In genomic region chrX:16205880-16206279, ce11 we compare ENCODE assay signal across 2 worm cellular contexts.
TF ChIP-seq lines count a peak whose summit lies in the region.

No protein-coding gene starts in this region.

TF ChIP-seq in whole organism, L2 larva, 48 proteins besides CTCF, POLR2A, EP300 and RAD21 (continued from another document):
- TF ChIP-seq zag-1 (tag; optimal IDR thresholded peaks at IDR 0.05; lab: Kevin White, UChicago), result peak; percentile 28
- TF ChIP-seq sem-4 (tag; optimal IDR thresholded peaks at IDR 0.05; lab: Kevin White, UChicago), result peak; percentile 27
- no peak for TF ChIP-seq ceh-82 (tag; optimal IDR thresholded peaks at IDR 0.05; lab: Kevin White, UChicago)
- TF ChIP-seq nhr-6 (tag; optimal IDR thresholded peaks at IDR 0.05; lab: Kevin White, UChicago), result peak; percentile 77
- peak; percentile 25 for TF ChIP-seq sma-9 (GFP tag; optimal IDR thresholded peaks at IDR 0.05; lab: Kevin White, UChicago)
- TF ChIP-seq sma-9 (tag; optimal IDR thresholded peaks at IDR 0.05; lab: Kevin White, UChicago), result no peak
- no peak for TF ChIP-seq blmp-1 (tag; optimal IDR thresholded peaks at IDR 0.05; lab: Kevin White, UChicago; ENCODE audit: insufficient read depth)
- peak; percentile 43 for TF ChIP-seq fos-1 (tag; optimal IDR thresholded peaks at IDR 0.05; lab: Kevin White, UChicago)
- TF ChIP-seq alr-1 (tag; optimal IDR thresholded peaks at IDR 0.05; lab: Kevin White, UChicago), result no peak
- peak; percentile 67 for TF ChIP-seq snpc-4 (tag; optimal IDR thresholded peaks at IDR 0.05; lab: Kevin White, UChicago)
- TF ChIP-seq ama-1 (optimal IDR thresholded peaks at IDR 0.05; lab: Kevin White, UChicago), result no peak
- TF ChIP-seq R02D3.7 (tag; optimal IDR thresholded peaks at IDR 0.05; lab: Kevin White, UChicago), result no peak
- TF ChIP-seq ztf-4 (tag; optimal IDR thresholded peaks at IDR 0.05; lab: Kevin White, UChicago), result peak; percentile 22
- peak; percentile 66 for TF ChIP-seq lin-13 (GFP tag; optimal IDR thresholded peaks at IDR 0.05; lab: Kevin White, UChicago)
- peak; percentile 95 for TF ChIP-seq unc-55 (GFP tag; optimal IDR thresholded peaks at IDR 0.05; lab: Kevin White, UChicago)
- peak; percentile 49 for TF ChIP-seq nhr-25 (tag; optimal IDR thresholded peaks at IDR 0.05; lab: Kevin White, UChicago)
- no peak for TF ChIP-seq peb-1 (tag; optimal IDR thresholded peaks at IDR 0.05; lab: Kevin White, UChicago)
- TF ChIP-seq nhr-237 (tag; optimal IDR thresholded peaks at IDR 0.05; lab: Kevin White, UChicago), result no peak

TF ChIP-seq in whole organism, L4 larva, 104 proteins besides CTCF, POLR2A, EP300 and RAD21 (continued from another document):
- TF ChIP-seq lin-13 (GFP tag; optimal IDR thresholded peaks at IDR 0.05; lab: Kevin White, UChicago), result peak; percentile 9
- peak; percentile 32 for TF ChIP-seq dpl-1 (GFP tag; optimal IDR thresholded peaks at IDR 0.05; lab: Kevin White, UChicago)
- TF ChIP-seq unc-39 (tag; optimal IDR thresholded peaks at IDR 0.05; lab: Kevin White, UChicago), result no peak
- peak; percentile 63 for TF ChIP-seq dve-1 (tag; optimal IDR thresholded peaks at IDR 0.05; lab: Kevin White, UChicago; ENCODE audit: insufficient read depth)
- no peak for TF ChIP-seq lin-39 (tag; optimal IDR thresholded peaks at IDR 0.05; lab: Kevin White, UChicago)
- peak; percentile 36 for TF ChIP-seq spr-3 (GFP tag; optimal IDR thresholded peaks at IDR 0.05; lab: Kevin White, UChicago)
- peak; percentile 67 for TF ChIP-seq jun-1 (tag; optimal IDR thresholded peaks at IDR 0.05; lab: Kevin White, UChicago)
- peak; percentile 90 for TF ChIP-seq nhr-77 (tag; optimal IDR thresholded peaks at IDR 0.05; lab: Kevin White, UChicago)
- TF ChIP-seq nhr-102 (tag; optimal IDR thresholded peaks at IDR 0.05; lab: Kevin White, UChicago), result peak; percentile 90
- peak; percentile 74 for TF ChIP-seq hlh-11 (tag; optimal IDR thresholded peaks at IDR 0.05; lab: Kevin White, UChicago)
- TF ChIP-seq hlh-30 (tag; optimal IDR thresholded peaks at IDR 0.05; lab: Kevin White, UChicago; ENCODE audit: insufficient read depth), result peak; percentile 72
- no peak for TF ChIP-seq R02D3.7 (tag; optimal IDR thresholded peaks at IDR 0.05; lab: Kevin White, UChicago)
- peak in 1 of 2 experiments; percentile 29 for TF ChIP-seq mdl-1 (tag; optimal IDR thresholded peaks at IDR 0.05; lab: Kevin White, UChicago)
- TF ChIP-seq nhr-111 (GFP tag; optimal IDR thresholded peaks at IDR 0.05; lab: Kevin White, UChicago), result no peak
- peak; percentile 33 for TF ChIP-seq zip-2 (tag; optimal IDR thresholded peaks at IDR 0.05; lab: Kevin White, UChicago)
- TF ChIP-seq F10B5.3 (tag; optimal IDR thresholded peaks at IDR 0.05; lab: Kevin White, UChicago), result peak; percentile 90
- peak; percentile 68 for TF ChIP-seq ceh-28 (tag; optimal IDR thresholded peaks at IDR 0.05; lab: Kevin White, UChicago)
- TF ChIP-seq vab-7 (GFP tag; IDR thresholded peaks at IDR 0.05; lab: Robert Waterston, UW), result peak; percentile 31; the same call in 1 of the 2 replicates
- TF ChIP-seq nhr-10 (tag; optimal IDR thresholded peaks at IDR 0.05; lab: Kevin White, UChicago), result peak; percentile 4
- peak; percentile 35 for TF ChIP-seq nhr-6 (tag; optimal IDR thresholded peaks at IDR 0.05; lab: Kevin White, UChicago)
- peak; percentile 51 for TF ChIP-seq nhr-11 (tag; optimal IDR thresholded peaks at IDR 0.05; lab: Kevin White, UChicago)
- peak; percentile 65 for TF ChIP-seq mes-2 (tag; optimal IDR thresholded peaks at IDR 0.05; lab: Kevin White, UChicago; ENCODE audit: poor library complexity, severe bottlenecking)
- 0 out of 2 replicates have a peak, but pooled peaks have one; percentile 33 for TF ChIP-seq lin-1 (GFP tag; IDR thresholded peaks at IDR 0.05; lab: Robert Waterston, UW)
- TF ChIP-seq aha-1 (tag; lab: Kevin White, UChicago), result peak; percentile 62
- peak; percentile 36 for TF ChIP-seq nhr-48 (tag; optimal IDR thresholded peaks at IDR 0.05; lab: Kevin White, UChicago)
- TF ChIP-seq daf-19 (GFP tag; conservative IDR thresholded peaks at IDR 0.05; lab: Robert Waterston, UW), result no peak
- peak; percentile 42 for TF ChIP-seq nhr-28 (tag; optimal IDR thresholded peaks at IDR 0.05; lab: Kevin White, UChicago)
- peak; percentile 87 for TF ChIP-seq F37D6.2 (tag; optimal IDR thresholded peaks at IDR 0.05; lab: Kevin White, UChicago)
- TF ChIP-seq skn-1 (tag; optimal IDR thresholded peaks at IDR 0.05; lab: Kevin White, UChicago), result no peak
- TF ChIP-seq hmg-1.1 (GFP tag; IDR thresholded peaks at IDR 0.05; lab: Robert Waterston, UW), result peak; percentile 91
- peak; percentile 91 for TF ChIP-seq rbr-2 (tag; optimal IDR thresholded peaks at IDR 0.05; lab: Kevin White, UChicago)
- TF ChIP-seq fkh-10 (GFP tag; optimal IDR thresholded peaks at IDR 0.05; lab: Kevin White, UChicago), result peak; percentile 21
- 0 out of 2 replicates have a peak, but pooled peaks have one; percentile 32 for TF ChIP-seq ceh-20 (GFP tag; IDR thresholded peaks at IDR 0.05; lab: Robert Waterston, UW)
- TF ChIP-seq lin-29 (GFP tag; IDR thresholded peaks at IDR 0.05; lab: Robert Waterston, UW), result peak; percentile 47; the same call in 1 of the 2 replicates
- TF ChIP-seq pha-4 (GFP tag; IDR thresholded peaks at IDR 0.05; lab: Robert Waterston, UW), result peak; percentile 41; the same call in 1 of the 2 replicates
- TF ChIP-seq pha-4 (tag; optimal IDR thresholded peaks at IDR 0.05; lab: Kevin White, UChicago), result no peak
- no peak for TF ChIP-seq madf-5 (GFP tag; IDR thresholded peaks at IDR 0.05; lab: Robert Waterston, UW)
